Worm (Caenorhabditis elegans) whole organism, L2 larva: ENCODE data around the gene H41C03.1.

Experiments used
- C34F6.9 ChIP-seq: fragments of 150-350 bp; optimal IDR thresholded peaks from 2 replicates; lab custom pipeline; 2014; ENCODE audit warnings: missing biosample characterization, missing genetic modification characterization
- F13H6.1 ChIP-seq: sonication (generic microtip); optimal IDR thresholded peaks from 2 replicates; lab custom pipeline; 2016; ENCODE audit warnings: missing genetic modification characterization, missing compliant biosample characterization
- alr-1 ChIP-seq: fragments of 150-350 bp; optimal IDR thresholded peaks from 2 replicates; lab custom pipeline; 2014; ENCODE audit warnings: missing biosample characterization, missing genetic modification characterization
- aly-2 ChIP-seq: fragments of 150-350 bp; optimal IDR thresholded peaks from 2 replicates; lab custom pipeline; 2014; ENCODE audit warnings: missing biosample characterization, missing genetic modification characterization
- ama-1 ChIP-seq: fragments of 150-350 bp; optimal IDR thresholded peaks from 2 replicates; lab custom pipeline; 2018; ENCODE audit warnings: inconsistent platforms
- blmp-1 ChIP-seq: sonication (generic microtip); optimal IDR thresholded peaks from 2 replicates; lab custom pipeline; 2017; ENCODE audit warnings: missing genetic modification characterization, mild to moderate bottlenecking, missing compliant biosample characterization, antibody characterized with exemption, moderate library complexity; ENCODE audit not compliant: insufficient read depth
- ceh-16 ChIP-seq: fragments of 150-350 bp; optimal IDR thresholded peaks from 2 replicates; lab custom pipeline; 2014; ENCODE audit warnings: missing biosample characterization, missing genetic modification characterization
- crh-2 ChIP-seq: sonication (generic microtip); optimal IDR thresholded peaks from 2 replicates; lab custom pipeline; 2017; ENCODE audit warnings: missing biosample characterization, missing genetic modification characterization
- dmd-4 ChIP-seq: sonication (generic microtip); optimal IDR thresholded peaks from 2 replicates; lab custom pipeline; 2017; ENCODE audit warnings: missing biosample characterization, missing genetic modification characterization
- elt-1 ChIP-seq: fragments of 150-350 bp; optimal IDR thresholded peaks from 2 replicates; lab custom pipeline; 2014; ENCODE audit warnings: missing biosample characterization, missing genetic modification characterization
- elt-3 ChIP-seq: sonication (generic microtip); optimal IDR thresholded peaks from 2 replicates; lab custom pipeline; 2017; ENCODE audit warnings: missing biosample characterization, missing genetic modification characterization
- fos-1 ChIP-seq: fragments of 150-350 bp; optimal IDR thresholded peaks from 2 replicates; lab custom pipeline; 2014; ENCODE audit warnings: missing biosample characterization, missing genetic modification characterization
- lin-11 ChIP-seq: fragments of 150-350 bp; sonication (generic microtip); optimal IDR thresholded peaks from 2 replicates; lab custom pipeline; 2014; ENCODE audit warnings: missing biosample characterization, missing genetic modification characterization, inconsistent platforms, mixed read lengths
- lin-13 ChIP-seq: fragments of 150-350 bp; optimal IDR thresholded peaks from 2 replicates; lab custom pipeline; 2014; ENCODE audit warnings: missing biosample characterization, missing genetic modification reagents, missing genetic modification characterization
- lsy-2 ChIP-seq, 2 experiments: fragments of 150-350 bp in 1 of 2; sonication (generic microtip) in 1 of 2; optimal IDR thresholded peaks; 2 replicates each; lab custom pipeline; 2014 to 2017; ENCODE audit warnings: missing biosample characterization in 2 of 2, missing genetic modification characterization in 2 of 2
- mab-5 ChIP-seq: fragments of 150-350 bp; optimal IDR thresholded peaks from 2 replicates; lab custom pipeline; 2014; ENCODE audit warnings: missing biosample characterization, missing genetic modification characterization
- mbf-1 ChIP-seq: sonication (generic microtip); optimal IDR thresholded peaks from 2 replicates; lab custom pipeline; 2017; ENCODE audit warnings: missing biosample characterization, missing genetic modification characterization
- mdl-1 ChIP-seq, 2 experiments: fragments of 150-350 bp in 1 of 2; sonication (generic microtip) in 1 of 2; optimal IDR thresholded peaks; 2 replicates each; lab custom pipeline; 2017; ENCODE audit warnings: missing biosample characterization in 2 of 2, missing genetic modification characterization in 2 of 2
- nhr-10 ChIP-seq: sonication (generic microtip); optimal IDR thresholded peaks from 2 replicates; lab custom pipeline; 2017; ENCODE audit warnings: missing biosample characterization, missing genetic modification characterization
- nhr-11 ChIP-seq: fragments of 150-350 bp; optimal IDR thresholded peaks from 2 replicates; lab custom pipeline; 2014; ENCODE audit warnings: missing biosample characterization, missing genetic modification characterization
- nhr-12 ChIP-seq: fragments of 150-350 bp; optimal IDR thresholded peaks from 2 replicates; lab custom pipeline; 2014; ENCODE audit warnings: missing biosample characterization, missing genetic modification characterization
- nhr-129 ChIP-seq: fragments of 150-350 bp; optimal IDR thresholded peaks from 2 replicates; lab custom pipeline; 2014; ENCODE audit warnings: missing biosample characterization, missing genetic modification characterization
- nhr-21 ChIP-seq: fragments of 150-350 bp; optimal IDR thresholded peaks from 2 replicates; lab custom pipeline; 2014; ENCODE audit warnings: missing biosample characterization, missing genetic modification characterization
- nhr-23 ChIP-seq: fragments of 150-350 bp; optimal IDR thresholded peaks from 2 replicates; lab custom pipeline; 2014; ENCODE audit warnings: missing biosample characterization, missing genetic modification reagents, missing genetic modification characterization
- nhr-237 ChIP-seq: fragments of 150-350 bp; optimal IDR thresholded peaks from 2 replicates; lab custom pipeline; 2014; ENCODE audit warnings: missing biosample characterization, missing genetic modification characterization
- nhr-25 ChIP-seq: fragments of 150-350 bp; sonication (generic microtip); optimal IDR thresholded peaks from 3 replicates; lab custom pipeline; 2014; ENCODE audit warnings: missing biosample characterization, missing genetic modification characterization
- sem-4 ChIP-seq: fragments of 150-350 bp; optimal IDR thresholded peaks from 2 replicates; lab custom pipeline; 2014; ENCODE audit warnings: missing biosample characterization, missing genetic modification reagents, missing genetic modification characterization
- snpc-4 ChIP-seq: fragments of 150-350 bp; optimal IDR thresholded peaks from 2 replicates; lab custom pipeline; 2014; ENCODE audit warnings: missing biosample characterization, missing genetic modification characterization
- unc-39 ChIP-seq: fragments of 150-350 bp; optimal IDR thresholded peaks from 2 replicates; lab custom pipeline; 2014; ENCODE audit warnings: missing biosample characterization, missing genetic modification characterization
- unc-62 ChIP-seq: fragments of 150-350 bp; optimal IDR thresholded peaks from 2 replicates; lab custom pipeline; 2014; ENCODE audit warnings: missing biosample characterization, missing genetic modification reagents, missing genetic modification characterization
- ztf-11 ChIP-seq: sonication (generic microtip); optimal IDR thresholded peaks from 2 replicates; lab custom pipeline; 2017; ENCODE audit warnings: missing biosample characterization, missing genetic modification characterization
- ztf-4 ChIP-seq: fragments of 150-350 bp; optimal IDR thresholded peaks from 2 replicates; lab custom pipeline; 2014; ENCODE audit warnings: missing biosample characterization, missing genetic modification characterization

Gene H41C03.1

ce11 chrII:5858322-5858721, 4.1 kb downstream of the H41C03.1 start, which contains the start of gene F55C12.4:
TSS of gene F55C12.4 (minus strand) at chrII:5858422.
- no peak for TF ChIP-seq ama-1 (lab: Kevin White, UChicago)
- no peak for TF ChIP-seq lin-13 (GFP tag; lab: Kevin White, UChicago)
- no peak for TF ChIP-seq mbf-1 (tag; lab: Kevin White, UChicago)
- no peak for TF ChIP-seq ceh-16 (tag; lab: Kevin White, UChicago)
- no peak for TF ChIP-seq nhr-21 (tag; lab: Kevin White, UChicago)
- TF ChIP-seq ztf-4 (tag; lab: Kevin White, UChicago), result no peak
- TF ChIP-seq lsy-2 (tag; optimal IDR thresholded peaks at IDR 0.05; lab: Kevin White, UChicago), result no peak
- TF ChIP-seq C34F6.9, result no peak
- TF ChIP-seq nhr-237 (tag; lab: Kevin White, UChicago), result no peak
- no peak for TF ChIP-seq ztf-11 (tag; lab: Kevin White, UChicago)

- TF ChIP-seq ztf-4 (tag; lab: Kevin White, UChicago) (no peak), dmd-4 (tag; lab: Kevin White, UChicago) (no peak), snpc-4 (tag; lab: Kevin White, UChicago) (no peak), fos-1 (tag; lab: Kevin White, UChicago) (no peak), elt-3 (tag; lab: Kevin White, UChicago) (no peak), ama-1 (lab: Kevin White, UChicago) (no peak), mdl-1 (tag; optimal IDR thresholded peaks at IDR 0.05; lab: Kevin White, UChicago) (no peak), nhr-129 (tag; lab: Kevin White, UChicago) (no peak), nhr-25 (tag; lab: Kevin White, UChicago) (no peak), nhr-11 (no peak), F13H6.1 (no peak)
Measured at ce11 chrII:5860621-5861020, 6.4 kb downstream of the H41C03.1 start.

ce11 chrII:5863893-5864292, 9.7 kb downstream of the H41C03.1 start, which contains the start of gene tag-234:
TSS of gene tag-234 (plus strand) at chrII:5864193.
- TF ChIP-seq blmp-1 (tag; lab: Kevin White, UChicago) (no peak), lin-11 (tag; lab: Kevin White, UChicago) (no peak), ztf-11 (tag; lab: Kevin White, UChicago) (no peak), lin-13 (GFP tag; lab: Kevin White, UChicago) (no peak), alr-1 (tag; lab: Kevin White, UChicago) (no peak), mab-5 (tag; lab: Kevin White, UChicago) (no peak), fos-1 (tag; lab: Kevin White, UChicago) (peak; percentile 50)

ce11 chrII:5865405-5866308, 11.4 kb downstream of the H41C03.1 start, which contains the start of gene F55C12.19:
TSS of gene F55C12.19 (plus strand) at chrII:5866139.
- no peak for TF ChIP-seq elt-1 (tag; lab: Kevin White, UChicago)
- TF ChIP-seq fos-1 (tag; lab: Kevin White, UChicago), result peak; percentile 89
- no peak for TF ChIP-seq unc-62 (GFP tag; lab: Kevin White, UChicago)
- TF ChIP-seq, all 48 proteins: peak for 1

- no peak for TF ChIP-seq nhr-10 (tag; lab: Kevin White, UChicago)
- no peak for TF ChIP-seq aly-2 (tag; lab: Kevin White, UChicago)
- TF ChIP-seq lin-11 (tag; lab: Kevin White, UChicago), result no peak
- TF ChIP-seq unc-39 (tag; lab: Kevin White, UChicago), result no peak
- no peak for TF ChIP-seq nhr-12 (tag; lab: Kevin White, UChicago)
- no peak for TF ChIP-seq nhr-23
- TF ChIP-seq ztf-4 (tag; lab: Kevin White, UChicago), result no peak
- TF ChIP-seq crh-2 (tag; lab: Kevin White, UChicago), result no peak
- TF ChIP-seq sem-4 (tag; lab: Kevin White, UChicago), result no peak
- TF ChIP-seq alr-1 (tag; lab: Kevin White, UChicago), result no peak
- no peak for TF ChIP-seq dmd-4 (tag; lab: Kevin White, UChicago)
Measured at ce11 chrII:5866920-5867319, 12.7 kb downstream of the H41C03.1 start.
